Worm (Caenorhabditis elegans) whole organism, L4 larva: Measurements from ENCODE around the gene B0212.3.

Experiments
- T20F7.1 ChIP-seq: fragments of 200-800 bp; sonication (Bioruptor generic); optimal IDR thresholded peaks from 2 replicates; lab custom pipeline; 2018; ENCODE audit warnings: mild to moderate bottlenecking, missing genetic modification characterization, missing compliant biosample characterization
- Y105C5A.15 ChIP-seq: fragments of 200-800 bp; sonication (Bioruptor generic); IDR thresholded peaks from 2 replicates; pipeline ENCODE4 v1.3.6; 2022; ENCODE audit warnings: missing genetic modification characterization, missing compliant biosample characterization
- Y75B8A.6 ChIP-seq: fragments of 200-800 bp; sonication (Bioruptor generic); IDR thresholded peaks from 2 replicates; pipeline ENCODE4 v1.3.6; 2022; ENCODE audit warnings: missing genetic modification reagents, missing genetic modification characterization, missing compliant biosample characterization
- aha-1 ChIP-seq: fragments of 150-350 bp; peaks from one replicate; lab custom pipeline; 2014; ENCODE audit warnings: missing biosample characterization, missing genetic modification characterization
- arid-1 ChIP-seq: fragments of 200-800 bp; sonication (Bioruptor generic); conservative IDR thresholded peaks from 2 replicates; pipeline ENCODE4 v1.3.6; 2022; ENCODE audit warnings: missing genetic modification reagents, missing genetic modification characterization, missing compliant biosample characterization
- ceh-44 ChIP-seq: fragments of 200-800 bp; sonication (Bioruptor generic); IDR thresholded peaks from 2 replicates; pipeline ENCODE4 v1.3.6; 2022; ENCODE audit warnings: missing genetic modification reagents, missing genetic modification characterization, missing compliant biosample characterization
- ceh-62 ChIP-seq: sonication (generic microtip); optimal IDR thresholded peaks from 2 replicates; lab custom pipeline; 2017; ENCODE audit warnings: missing biosample characterization, missing genetic modification characterization
- ceh-82 ChIP-seq: sonication (generic microtip); optimal IDR thresholded peaks from 2 replicates; lab custom pipeline; 2017; ENCODE audit warnings: missing biosample characterization, missing genetic modification characterization
- ces-1 ChIP-seq: fragments of 150-350 bp; sonication (generic microtip); optimal IDR thresholded peaks from 4 replicates; lab custom pipeline; 2014; ENCODE audit warnings: missing biosample characterization, missing genetic modification reagents, missing genetic modification characterization
- cey-2 ChIP-seq: sonication (generic microtip); optimal IDR thresholded peaks from 3 replicates; lab custom pipeline; 2017; ENCODE audit warnings: missing genetic modification characterization, mild to moderate bottlenecking, missing compliant biosample characterization, antibody characterized with exemption, borderline replicate concordance; ENCODE audit not compliant: insufficient read depth
- dmd-9 ChIP-seq: fragments of 200-800 bp; sonication (Bioruptor generic); IDR thresholded peaks from 2 replicates; pipeline ENCODE4 v1.3.6; 2022; ENCODE audit warnings: missing genetic modification reagents, missing genetic modification characterization, missing compliant biosample characterization
- dpl-1 ChIP-seq: fragments of 150-350 bp; optimal IDR thresholded peaks from 2 replicates; lab custom pipeline; 2014; ENCODE audit warnings: missing biosample characterization, missing genetic modification reagents, missing genetic modification characterization
- duxl-1 ChIP-seq: sonication (generic microtip); optimal IDR thresholded peaks from 2 replicates; lab custom pipeline; 2016; ENCODE audit warnings: mild to moderate bottlenecking, missing genetic modification characterization, moderate library complexity, missing compliant biosample characterization; ENCODE audit not compliant: poor library complexity
- egl-27 ChIP-seq: sonication (generic microtip); optimal IDR thresholded peaks from 3 replicates; lab custom pipeline; 2017; ENCODE audit warnings: missing biosample characterization, missing genetic modification reagents, missing genetic modification characterization
- gei-8 ChIP-seq: fragments of 200-800 bp; sonication (Bioruptor generic); optimal IDR thresholded peaks from 2 replicates; lab custom pipeline; 2018; ENCODE audit warnings: mild to moderate bottlenecking, missing genetic modification characterization, missing compliant biosample characterization
- lin-15B ChIP-seq: fragments of 150-350 bp; sonication (generic microtip); optimal IDR thresholded peaks from 3 replicates; lab custom pipeline; 2014; ENCODE audit warnings: missing biosample characterization, missing genetic modification characterization
- lin-29 ChIP-seq: fragments of 200-800 bp; sonication (Bioruptor generic); IDR thresholded peaks from 2 replicates; pipeline ENCODE4 v1.3.6; 2022; ENCODE audit warnings: missing genetic modification reagents, missing genetic modification characterization, missing compliant biosample characterization
- madf-9 ChIP-seq: fragments of 200-800 bp; sonication (Bioruptor generic); conservative IDR thresholded peaks from 2 replicates; pipeline ENCODE4 v1.3.6; 2022; ENCODE audit warnings: missing genetic modification reagents, missing genetic modification characterization, missing compliant biosample characterization
- nhr-111 ChIP-seq: fragments of 200-800 bp; sonication (Bioruptor generic); optimal IDR thresholded peaks from 2 replicates; lab custom pipeline; 2018; ENCODE audit warnings: mild to moderate bottlenecking, missing genetic modification characterization, missing compliant biosample characterization
- nhr-42 ChIP-seq: fragments of 200-800 bp; sonication (Bioruptor generic); IDR thresholded peaks from 2 replicates; pipeline ENCODE4 v1.3.6; 2022; ENCODE audit warnings: missing genetic modification characterization, missing compliant biosample characterization
- nhr-48 ChIP-seq: sonication (generic microtip); optimal IDR thresholded peaks from 2 replicates; lab custom pipeline; 2016; ENCODE audit warnings: mild to moderate bottlenecking, missing genetic modification characterization, missing compliant biosample characterization
- nhr-76 ChIP-seq: fragments of 150-350 bp; optimal IDR thresholded peaks from 2 replicates; lab custom pipeline; 2014; ENCODE audit warnings: missing biosample characterization, missing genetic modification characterization
- nhr-77 ChIP-seq: fragments of 150-350 bp; optimal IDR thresholded peaks from 2 replicates; lab custom pipeline; 2014; ENCODE audit warnings: missing biosample characterization, missing genetic modification characterization
- pqm-1 ChIP-seq: sonication (generic microtip); optimal IDR thresholded peaks from 2 replicates; lab custom pipeline; 2017; ENCODE audit warnings: missing biosample characterization, missing genetic modification characterization
- set-16 ChIP-seq: fragments of 200-800 bp; sonication (Bioruptor generic); IDR thresholded peaks from 2 replicates; pipeline ENCODE4 v1.3.6; 2022; ENCODE audit warnings: missing genetic modification reagents, missing genetic modification characterization, missing compliant biosample characterization
- snpc-1.2 ChIP-seq: fragments of 200-800 bp; sonication (Bioruptor generic); IDR thresholded peaks from 2 replicates; pipeline ENCODE4 v1.3.6; 2022; ENCODE audit warnings: missing genetic modification reagents, missing genetic modification characterization, missing compliant biosample characterization
- snpc-4 ChIP-seq: fragments of 150-350 bp; optimal IDR thresholded peaks from 2 replicates; lab custom pipeline; 2014; ENCODE audit warnings: missing biosample characterization, missing genetic modification characterization
- spr-1 ChIP-seq: sonication (generic microtip); optimal IDR thresholded peaks from 2 replicates; lab custom pipeline; 2016; ENCODE audit warnings: mild to moderate bottlenecking, missing genetic modification characterization, missing compliant biosample characterization
- spr-3 ChIP-seq: fragments of 200-800 bp; sonication (Bioruptor generic); optimal IDR thresholded peaks from 2 replicates; lab custom pipeline; 2018; ENCODE audit warnings: mild to moderate bottlenecking, missing genetic modification characterization, missing compliant biosample characterization
- unc-62 ChIP-seq, 3 experiments: fragments of 150-350 bp in 1 of 3; sonication (generic microtip); optimal IDR thresholded peaks in 2 of 3; peaks in 1 of 3; 1 replicate in 1 of 3; 2 replicates in 2 of 3; lab custom pipeline; 2014 to 2017; ENCODE audit warnings: missing biosample characterization in 3 of 3, missing genetic modification characterization in 3 of 3, missing genetic modification reagents in 3 of 3, missing genotype in 1 of 3
- vab-7 ChIP-seq: fragments of 200-800 bp; sonication (Bioruptor generic); IDR thresholded peaks from 2 replicates; pipeline ENCODE4 v1.3.6; 2022; ENCODE audit warnings: missing genetic modification reagents, missing genetic modification characterization, missing compliant biosample characterization
- zip-11 ChIP-seq: fragments of 200-800 bp; sonication (Bioruptor generic); IDR thresholded peaks from 2 replicates; pipeline ENCODE4 v1.3.6; 2022; ENCODE audit warnings: missing genetic modification characterization, missing compliant biosample characterization

The B0212.3 gene

ce11 chrIV:3551777-3552462, 11.9 kb downstream of the B0212.3 start (continued):
- TF ChIP-seq zip-11 (GFP tag; lab: Robert Waterston, UW): no peak
- TF ChIP-seq nhr-77: no peak
- 0 out of 2 replicates have a peak, but pooled peaks have one; percentile 50 for TF ChIP-seq nhr-42 (GFP tag; lab: Robert Waterston, UW)
- peak; percentile 36 for TF ChIP-seq spr-3
- TF ChIP-seq gei-8 (GFP tag; lab: Kevin White, UChicago): no peak
- no peak for TF ChIP-seq lin-29 (GFP tag; lab: Robert Waterston, UW)
- peak; percentile 63 for TF ChIP-seq spr-1
- peak; percentile 63 for TF ChIP-seq duxl-1 (tag; lab: Kevin White, UChicago)
- no peak for TF ChIP-seq pqm-1 (tag; lab: Kevin White, UChicago)
- peak; percentile 56 for TF ChIP-seq nhr-111 (GFP tag; lab: Kevin White, UChicago)
- no peak for TF ChIP-seq dmd-9 (GFP tag; lab: Robert Waterston, UW)
- TF ChIP-seq Y75B8A.6: 0 out of 2 replicates have a peak, but pooled peaks have one; percentile 23
- no peak for TF ChIP-seq lin-15B (tag; lab: Kevin White, UChicago)
- TF ChIP-seq ceh-62 (tag; lab: Kevin White, UChicago): no peak
- TF ChIP-seq cey-2: no peak

- TF ChIP-seq unc-62 (GFP tag; optimal IDR thresholded peaks at IDR 0.05 in 1 of 2; lab: Kevin White, UChicago) (peak in 1 of 2 experiments; percentile 90), unc-62 (tag; optimal IDR thresholded peaks at IDR 0.05; lab: Kevin White, UChicago) (no peak), arid-1 (GFP tag; lab: Robert Waterston, UW) (no peak)
Measured at ce11 chrIV:3552933-3553332, 13.0 kb downstream of the B0212.3 start.

ce11 chrIV:3557331-3557730, 17.4 kb downstream of the B0212.3 start, which contains the start of gene osm-9:
Gene osm-9 (minus strand): TSS chrIV:3557431.
- TF ChIP-seq nhr-111 (GFP tag; lab: Kevin White, UChicago) (no peak), dpl-1 (no peak), T20F7.1 (no peak), ceh-44 (GFP tag; lab: Robert Waterston, UW) (no peak), nhr-76 (tag; lab: Kevin White, UChicago) (no peak)

- TF ChIP-seq Y105C5A.15 (GFP tag; lab: Robert Waterston, UW) (no peak), aha-1 (tag; lab: Kevin White, UChicago) (peak; percentile 93), madf-9 (GFP tag; lab: Robert Waterston, UW) (no peak), vab-7 (GFP tag; lab: Robert Waterston, UW) (no peak), egl-27 (tag; lab: Kevin White, UChicago) (no peak)
Measured at ce11 chrIV:3559201-3559600, 19.2 kb downstream of the B0212.3 start.

ce11 chrIV:3564901-3565300, 24.9 kb downstream of the B0212.3 start, which contains the start of gene sre-5:
Gene sre-5 (plus strand): TSS chrIV:3565201.
- TF ChIP-seq ceh-82 (tag; lab: Kevin White, UChicago) (no peak), snpc-4 (tag; lab: Kevin White, UChicago) (no peak), dpl-1 (no peak), aha-1 (tag; lab: Kevin White, UChicago) (peak; percentile 12), snpc-1.2 (GFP tag; lab: Robert Waterston, UW) (no peak)

- TF ChIP-seq nhr-48 (tag; lab: Kevin White, UChicago) (no peak), set-16 (GFP tag; lab: Robert Waterston, UW) (peak; percentile 47; the same call in 1 of the 2 replicates), ces-1 (no peak)
Measured at ce11 chrIV:3568608-3569007, 28.6 kb downstream of the B0212.3 start, which contains the start of gene otpl-1. Gene otpl-1 (plus strand): TSS chrIV:3568979.
